Worm (Caenorhabditis elegans) whole organism, dauer: Measurements from ENCODE around the gene clec-229.
"Not testable (repeated sequence)": the region's sequence is repeated elsewhere in the genome, so short reads cannot be mapped to it uniquely, and the experiment has no call there.

Source experiments
- unc-62 ChIP-seq: sonication (generic microtip); optimal IDR thresholded peaks from 2 replicates; lab custom pipeline; 2017; ENCODE audit warnings: missing biosample characterization, missing genetic modification reagents, missing genetic modification characterization

The clec-229 gene

ce11 chrV:15341404-15341803 lies at the start of gene clec-229:
Gene clec-229, minus strand, starts transcription at chrV:15341504.
- no peak for TF ChIP-seq unc-62 (GFP tag; lab: Kevin White, UChicago)

- no peak for TF ChIP-seq unc-62 (GFP tag; lab: Kevin White, UChicago)
Observed at ce11 chrV:15388820-15389384, 47.6 kb upstream of the clec-229 start, which contains the start of gene srh-170. Gene srh-170, minus strand, starts transcription at chrV:15388870.

ce11 chrV:15384733-15385132 lies 43.4 kb upstream of the clec-229 start, which contains the start of gene str-102:
Gene str-102, plus strand, starts transcription at chrV:15385033.
- TF ChIP-seq unc-62 (GFP tag; lab: Kevin White, UChicago): no peak

ce11 chrV:15383739-15384138 lies 42.4 kb upstream of the clec-229 start, which contains the start of gene str-88:
Gene str-88, minus strand, starts transcription at chrV:15383839.
- TF ChIP-seq unc-62 (GFP tag; lab: Kevin White, UChicago): no peak

- no peak for TF ChIP-seq unc-62 (GFP tag; lab: Kevin White, UChicago)
Observed at ce11 chrV:15380857-15381256, 39.6 kb upstream of the clec-229 start, which contains the start of gene dhs-23. Gene dhs-23, plus strand, starts transcription at chrV:15381219.

- TF ChIP-seq unc-62 (GFP tag; lab: Kevin White, UChicago): no peak
Observed at ce11 chrV:15379817-15380216, 38.5 kb upstream of the clec-229 start, which contains the start of gene srh-251. Gene srh-251, minus strand, starts transcription at chrV:15379917.

- no peak for TF ChIP-seq unc-62 (GFP tag; lab: Kevin White, UChicago)
Observed at ce11 chrV:15377903-15378302, 36.6 kb upstream of the clec-229 start, which contains the start of gene srh-122. Gene srh-122, minus strand, starts transcription at chrV:15378003.

ce11 chrV:15376223-15376622 lies 34.9 kb upstream of the clec-229 start, which contains the start of gene srh-52:
Gene srh-52, minus strand, starts transcription at chrV:15376323.
- TF ChIP-seq unc-62 (GFP tag; lab: Kevin White, UChicago): no peak

- TF ChIP-seq unc-62 (GFP tag; lab: Kevin White, UChicago): no peak
Observed at ce11 chrV:15369707-15370106, 28.4 kb upstream of the clec-229 start, which contains the start of gene nhr-269. Gene nhr-269, minus strand, starts transcription at chrV:15369807.

- no peak for TF ChIP-seq unc-62 (GFP tag; lab: Kevin White, UChicago)
Observed at ce11 chrV:15367770-15368169, 26.5 kb upstream of the clec-229 start.

- not testable (repeated sequence) for TF ChIP-seq unc-62 (GFP tag; lab: Kevin White, UChicago)
Observed at ce11 chrV:15361412-15361811, 20.1 kb upstream of the clec-229 start, which contains the start of gene ech-1.1. Gene ech-1.1, minus strand, starts transcription at chrV:15361512.

ce11 chrV:15354648-15355047 lies 13.3 kb upstream of the clec-229 start, which contains the start of gene C29F3.7:
Gene C29F3.7, plus strand, starts transcription at chrV:15354901.
- no peak for TF ChIP-seq unc-62 (GFP tag; lab: Kevin White, UChicago)

ce11 chrV:15352376-15352775 lies 11.1 kb upstream of the clec-229 start, which contains the start of gene srx-58:
Gene srx-58, plus strand, starts transcription at chrV:15352676.
- no peak for TF ChIP-seq unc-62 (GFP tag; lab: Kevin White, UChicago)

ce11 chrV:15350615-15351014 lies 9.3 kb upstream of the clec-229 start, which contains the start of gene clec-231:
Gene clec-231, minus strand, starts transcription at chrV:15350715.
- TF ChIP-seq unc-62 (GFP tag; lab: Kevin White, UChicago): no peak

- TF ChIP-seq unc-62 (GFP tag; lab: Kevin White, UChicago): no peak
Observed at ce11 chrV:15349044-15349443, 7.7 kb upstream of the clec-229 start, which contains the start of gene clec-230. Gene clec-230, minus strand, starts transcription at chrV:15349144.

ce11 chrV:15347292-15347691 lies 6.0 kb upstream of the clec-229 start, which contains the start of gene C29F3.3:
Gene C29F3.3, minus strand, starts transcription at chrV:15347392.
- TF ChIP-seq unc-62 (GFP tag; lab: Kevin White, UChicago): no peak
